Worm (Caenorhabditis elegans) whole organism, L4 larva: Measurements from ENCODE around the gene mlt-11.
"Not testable (repeated sequence)": the region's sequence is repeated elsewhere in the genome, so short reads cannot be mapped to it uniquely, and the experiment has no call there.

Experiments
- R02D3.7 ChIP-seq: fragments of 150-350 bp; sonication (generic microtip); optimal IDR thresholded peaks from 3 replicates; lab custom pipeline; 2014; ENCODE audit warnings: missing biosample characterization, missing genetic modification characterization
- ama-1 ChIP-seq: fragments of 150-350 bp; optimal IDR thresholded peaks from 2 replicates; lab custom pipeline; 2014; ENCODE audit warnings: inconsistent platforms, mixed read lengths
- attf-4 ChIP-seq: sonication (generic microtip); optimal IDR thresholded peaks from 3 replicates; lab custom pipeline; 2017; ENCODE audit warnings: missing biosample characterization, missing genetic modification characterization
- lsy-2 ChIP-seq, 2 experiments: fragments of 150-350 bp in 1 of 2; sonication (generic microtip) in 1 of 2; optimal IDR thresholded peaks; 2 replicates each; lab custom pipeline; 2014 to 2017; ENCODE audit warnings: missing biosample characterization in 2 of 2, missing genetic modification characterization in 2 of 2
- mdl-1 ChIP-seq, 2 experiments: fragments of 150-350 bp in 1 of 2; sonication (generic microtip) in 1 of 2; optimal IDR thresholded peaks; 2 replicates each; lab custom pipeline; 2014 to 2017; ENCODE audit warnings: missing biosample characterization in 2 of 2, missing genetic modification characterization in 2 of 2
- unc-62 ChIP-seq, 3 experiments: fragments of 150-350 bp in 1 of 3; sonication (generic microtip); optimal IDR thresholded peaks in 2 of 3; peaks in 1 of 3; 1 replicate in 1 of 3; 2 replicates in 2 of 3; lab custom pipeline; 2014 to 2017; ENCODE audit warnings: missing biosample characterization in 3 of 3, missing genetic modification characterization in 3 of 3, missing genetic modification reagents in 3 of 3, missing genotype in 1 of 3

DNA sequence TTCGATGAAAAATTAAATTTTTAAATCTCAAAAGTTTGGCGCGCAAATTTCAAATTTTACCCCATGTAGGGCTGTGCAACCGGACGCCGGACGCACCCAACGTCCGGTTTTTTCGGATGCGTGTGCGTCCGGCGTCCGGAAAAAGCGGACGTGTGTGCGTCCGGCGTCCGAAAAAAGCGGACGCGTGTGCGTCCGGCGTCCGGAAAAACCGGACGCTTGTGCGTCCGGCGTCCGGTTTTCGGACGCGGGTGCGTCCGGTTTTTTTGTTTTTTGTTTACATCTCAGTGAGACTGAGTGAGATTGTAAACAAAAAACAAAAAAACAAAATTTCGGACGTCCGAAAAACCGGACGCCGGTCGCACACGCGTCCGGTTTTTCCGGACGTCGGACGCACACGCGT is 38.1 kb downstream of the mlt-11 start:
- TF ChIP-seq lsy-2 (tag; optimal IDR thresholded peaks at IDR 0.05; lab: Kevin White, UChicago); unc-62 (GFP tag; optimal IDR thresholded peaks at IDR 0.05 in 1 of 2; lab: Kevin White, UChicago); unc-62 (tag; optimal IDR thresholded peaks at IDR 0.05; lab: Kevin White, UChicago); R02D3.7; ama-1 (lab: Kevin White, UChicago); mdl-1 (tag; optimal IDR thresholded peaks at IDR 0.05; lab: Kevin White, UChicago); attf-4 (tag; lab: Kevin White, UChicago): not testable (repeated sequence)
